Worm (Caenorhabditis elegans) whole organism, mixed stage, embryonic: ENCODE measurements around the gene dbl-1.

Source experiments
- bed-3 ChIP-seq: fragments of 200-800 bp; sonication (Bioruptor generic); optimal IDR thresholded peaks from 3 replicates; lab custom pipeline; 2018; ENCODE audit warnings: mild to moderate bottlenecking, missing genetic modification characterization, moderate library complexity, missing compliant biosample characterization
- lsy-2 ChIP-seq: fragments of 150-350 bp; optimal IDR thresholded peaks from 2 replicates; lab custom pipeline; 2014; ENCODE audit warnings: missing biosample characterization, missing genetic modification characterization

DNA sequence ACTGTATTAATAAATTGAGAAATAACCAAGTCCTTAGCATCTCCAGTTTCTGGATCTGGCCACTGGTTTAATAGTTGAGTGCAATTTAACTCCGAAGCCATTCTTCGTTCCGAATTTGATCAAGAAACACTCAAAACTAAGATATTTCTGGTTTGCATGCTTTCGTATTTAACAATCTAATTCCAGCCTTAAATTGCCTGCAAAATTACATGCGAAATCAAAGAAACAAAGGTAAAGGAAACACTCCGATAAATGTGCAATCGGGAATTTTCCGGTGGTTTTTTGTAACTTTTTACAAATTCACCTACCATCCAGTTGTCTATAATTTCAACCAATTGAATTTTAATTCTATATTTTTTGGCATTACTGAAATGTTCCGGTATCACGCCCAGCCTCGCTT is 43.9 kb downstream of the dbl-1 start, which contains the start of gene dmsr-10:
- no peak for TF ChIP-seq bed-3 (GFP tag; lab: Kevin White, UChicago)
- no peak for TF ChIP-seq lsy-2 (tag; lab: Kevin White, UChicago)
